Worm (Caenorhabditis elegans) whole organism, dauer: Measurements from ENCODE around the gene dtmk-1.
"Not testable (repeated sequence)": the region's sequence is repeated elsewhere in the genome, so short reads cannot be mapped to it uniquely, and the experiment has no call there.

Source experiments
- unc-62 ChIP-seq: sonication (generic microtip); optimal IDR thresholded peaks from 2 replicates; lab custom pipeline; 2017; ENCODE audit warnings: missing biosample characterization, missing genetic modification reagents, missing genetic modification characterization

The dtmk-1 gene

ce11 chrII:9966954-9967353 lies at the start of gene dtmk-1:
TSS of gene dtmk-1 (minus strand) at chrII:9967099.
- no peak for TF ChIP-seq unc-62 (GFP tag; lab: Kevin White, UChicago)

ce11 chrII:10016013-10016412 lies 49.1 kb upstream of the dtmk-1 start, which contains the start of gene lec-2:
TSS of gene lec-2 (minus strand) at chrII:10016183.
- TF ChIP-seq unc-62 (GFP tag; lab: Kevin White, UChicago) = no peak

ce11 chrII:10014384-10014783 lies 47.5 kb upstream of the dtmk-1 start:
- TF ChIP-seq unc-62 (GFP tag; lab: Kevin White, UChicago) = no peak

ce11 chrII:10012490-10012889 lies 45.6 kb upstream of the dtmk-1 start:
- no peak for TF ChIP-seq unc-62 (GFP tag; lab: Kevin White, UChicago)

ce11 chrII:10011733-10012132 lies 44.8 kb upstream of the dtmk-1 start:
- no peak for TF ChIP-seq unc-62 (GFP tag; lab: Kevin White, UChicago)

- TF ChIP-seq unc-62 (GFP tag; lab: Kevin White, UChicago) = no peak
Measured at ce11 chrII:10010914-10011313, 44.0 kb upstream of the dtmk-1 start.

ce11 chrII:10008552-10008951 lies 41.7 kb upstream of the dtmk-1 start:
- no peak for TF ChIP-seq unc-62 (GFP tag; lab: Kevin White, UChicago)

ce11 chrII:10007917-10008316 lies 41.0 kb upstream of the dtmk-1 start, which contains the start of gene ZK892.5:
TSS of gene ZK892.5 (plus strand) at chrII:10008217.
- TF ChIP-seq unc-62 (GFP tag; lab: Kevin White, UChicago) = no peak

- TF ChIP-seq unc-62 (GFP tag; lab: Kevin White, UChicago) = not testable (repeated sequence)
Measured at ce11 chrII:10006266-10006665, 39.4 kb upstream of the dtmk-1 start, which contains the start of gene ZK892.4. TSS of gene ZK892.4 (plus strand) at chrII:10006566.

- no peak for TF ChIP-seq unc-62 (GFP tag; lab: Kevin White, UChicago)
Measured at ce11 chrII:10001546-10001945, 34.6 kb upstream of the dtmk-1 start, which contains the start of gene ZK892.3. TSS of gene ZK892.3 (plus strand) at chrII:10001846.

ce11 chrII:10001065-10001464 lies 34.2 kb upstream of the dtmk-1 start, which contains the start of gene nlt-1:
TSS of gene nlt-1 (minus strand) at chrII:10001142.
- no peak for TF ChIP-seq unc-62 (GFP tag; lab: Kevin White, UChicago)

ce11 chrII:9994679-9995078 lies 27.8 kb upstream of the dtmk-1 start:
- TF ChIP-seq unc-62 (GFP tag; lab: Kevin White, UChicago) = no peak

ce11 chrII:9992474-9992873 lies 25.6 kb upstream of the dtmk-1 start:
- no peak for TF ChIP-seq unc-62 (GFP tag; lab: Kevin White, UChicago)

ce11 chrII:9990812-9991211 lies 23.9 kb upstream of the dtmk-1 start, which contains the start of gene lec-3:
TSS of gene lec-3 (plus strand) at chrII:9991112.
- TF ChIP-seq unc-62 (GFP tag; lab: Kevin White, UChicago) = no peak

ce11 chrII:9989533-9989932 lies 22.6 kb upstream of the dtmk-1 start:
- no peak for TF ChIP-seq unc-62 (GFP tag; lab: Kevin White, UChicago)

ce11 chrII:9988620-9989019 lies 21.7 kb upstream of the dtmk-1 start:
- TF ChIP-seq unc-62 (GFP tag; lab: Kevin White, UChicago) = no peak
